Worm (Caenorhabditis elegans) whole organism, dauer: ENCODE results near the gene T01C8.2.

Experiments used
- unc-62 ChIP-seq: sonication (generic microtip); optimal IDR thresholded peaks from 2 replicates; lab custom pipeline; 2017; ENCODE audit warnings: missing biosample characterization, missing genetic modification reagents, missing genetic modification characterization

T01C8.2 gene

ce11 chrX:16795978-16796377 is 9.7 kb downstream of the T01C8.2 start, which contains the start of gene aak-2:
Gene aak-2, plus strand, starts transcription at chrX:16796087.
- TF ChIP-seq unc-62, result no peak

ce11 chrX:16796826-16797225 is 10.6 kb downstream of the T01C8.2 start:
- no peak for TF ChIP-seq unc-62

- no peak for TF ChIP-seq unc-62
Observed at ce11 chrX:16798621-16799020, 12.4 kb downstream of the T01C8.2 start.

ce11 chrX:16799065-16799663 is 12.9 kb downstream of the T01C8.2 start:
- no peak for TF ChIP-seq unc-62

ce11 chrX:16803545-16803944 is 17.3 kb downstream of the T01C8.2 start:
- no peak for TF ChIP-seq unc-62

ce11 chrX:16807015-16807414 is 20.8 kb downstream of the T01C8.2 start, which contains the start of gene mec-4:
Gene mec-4, minus strand, starts transcription at chrX:16807115.
- TF ChIP-seq unc-62, result no peak

- TF ChIP-seq unc-62, result no peak
Observed at ce11 chrX:16808526-16808925, 22.3 kb downstream of the T01C8.2 start.

- TF ChIP-seq unc-62, result no peak
Observed at ce11 chrX:16809689-16810088, 23.5 kb downstream of the T01C8.2 start.

ce11 chrX:16811974-16812373 is 25.7 kb downstream of the T01C8.2 start:
- no peak for TF ChIP-seq unc-62

ce11 chrX:16813148-16813547 is 26.9 kb downstream of the T01C8.2 start:
- no peak for TF ChIP-seq unc-62

- TF ChIP-seq unc-62, result no peak
Observed at ce11 chrX:16813606-16814330, 27.5 kb downstream of the T01C8.2 start, which contains the start of gene cas-1. Gene cas-1, minus strand, starts transcription at chrX:16813656.

- no peak for TF ChIP-seq unc-62
Observed at ce11 chrX:16814913-16815312, 28.7 kb downstream of the T01C8.2 start.

- TF ChIP-seq unc-62, result no peak
Observed at ce11 chrX:16815508-16815907, 29.3 kb downstream of the T01C8.2 start.

- TF ChIP-seq unc-62, result no peak
Observed at ce11 chrX:16816854-16817253, 30.6 kb downstream of the T01C8.2 start.

ce11 chrX:16818271-16818670 is 32.0 kb downstream of the T01C8.2 start:
- TF ChIP-seq unc-62, result no peak

- TF ChIP-seq unc-62, result no peak
Observed at ce11 chrX:16821533-16821932, 35.3 kb downstream of the T01C8.2 start.

- TF ChIP-seq unc-62, result no peak
Observed at ce11 chrX:16825358-16825757, 39.1 kb downstream of the T01C8.2 start, which contains the start of gene sto-5. Gene sto-5, minus strand, starts transcription at chrX:16825458.

- no peak for TF ChIP-seq unc-62
Observed at ce11 chrX:16826500-16826899, 40.3 kb downstream of the T01C8.2 start.
